Worm (Caenorhabditis elegans) whole organism, midembryonic: Measurements from ENCODE around the gene B0416.3.

Source experiments
- T22C8.4 ChIP-seq: fragments of 200-800 bp; sonication (Bioruptor generic); IDR thresholded peaks from 2 replicates; pipeline ENCODE4 v1.3.6; 2022; ENCODE audit warnings: missing genetic modification characterization, missing compliant biosample characterization
- ztf-23 ChIP-seq: fragments of 200-800 bp; sonication (Bioruptor generic); IDR thresholded peaks from 2 replicates; pipeline ENCODE4 v1.3.6; 2022; ENCODE audit warnings: missing genetic modification reagents, missing genetic modification characterization, missing compliant biosample characterization
- ztf-29 ChIP-seq: fragments of 200-800 bp; sonication (Bioruptor generic); IDR thresholded peaks from 2 replicates; pipeline ENCODE4 v1.3.6; 2022; ENCODE audit warnings: missing genetic modification reagents, missing genetic modification characterization, missing compliant biosample characterization

ce11 chrX:9302763-9303162, 11.3 kb downstream of the B0416.3 start:
- TF ChIP-seq ztf-23 (GFP tag; lab: Robert Waterston, UW) (no peak), ztf-29 (GFP tag; lab: Robert Waterston, UW) (no peak), T22C8.4 (no peak)
